Fruit fly (Drosophila melanogaster) whole organism, embryonic: ENCODE data around the gene Mic26-27.

ENCODE experiments used
- Abd-B ChIP-seq: fragments of 200-800 bp; sonication (Bioruptor generic); optimal IDR thresholded peaks from 2 replicates; lab custom pipeline; 2018; ENCODE audit warnings: missing biosample characterization, mild to moderate bottlenecking, missing genetic modification characterization, moderate library complexity
- Bdp1 ChIP-seq: fragments of 200-800 bp; sonication (Bioruptor generic); optimal IDR thresholded peaks from 3 replicates; lab custom pipeline; 2016; ENCODE audit warnings: missing biosample characterization, missing genetic modification characterization
- CG1024 ChIP-seq: fragments of 200-800 bp; sonication (Bioruptor generic); IDR thresholded peaks from 2 replicates; pipeline ENCODE4 v1.3.6; 2022; ENCODE audit warnings: missing biosample characterization, missing genetic modification characterization
- CG11504 ChIP-seq: fragments of 200-800 bp; sonication (Bioruptor generic); optimal IDR thresholded peaks from 3 replicates; lab custom pipeline; 2019; ENCODE audit warnings: missing biosample characterization, mild to moderate bottlenecking, missing genetic modification characterization, moderate library complexity
- CG12104 ChIP-seq: fragments of 200-800 bp; sonication (Bioruptor generic); optimal IDR thresholded peaks from 3 replicates; lab custom pipeline; 2016; ENCODE audit warnings: missing biosample characterization, missing genetic modification characterization
- CG1529 ChIP-seq: fragments of 200-800 bp; sonication (Bioruptor generic); optimal IDR thresholded peaks from 3 replicates; lab custom pipeline; 2018; ENCODE audit warnings: missing biosample characterization, missing genetic modification characterization
- CG15696 ChIP-seq: fragments of 200-800 bp; sonication (Bioruptor generic); optimal IDR thresholded peaks from 2 replicates; lab custom pipeline; 2019; ENCODE audit warnings: missing biosample characterization, mild to moderate bottlenecking, missing genetic modification characterization, moderate library complexity
- CG17328 ChIP-seq: fragments of 200-800 bp; sonication (Bioruptor generic); IDR thresholded peaks from 2 replicates; pipeline ENCODE4 v1.3.6; 2022; ENCODE audit warnings: missing biosample characterization, missing genetic modification characterization
- CG17359 ChIP-seq: fragments of 200-800 bp; sonication (Bioruptor generic); optimal IDR thresholded peaks from 3 replicates; lab custom pipeline; 2018; ENCODE audit warnings: missing biosample characterization, mild to moderate bottlenecking, missing genetic modification characterization, moderate library complexity
- CG17385 ChIP-seq: fragments of 200-800 bp; sonication (Bioruptor generic); optimal IDR thresholded peaks from 3 replicates; lab custom pipeline; 2018; ENCODE audit warnings: missing biosample characterization, mild to moderate bottlenecking, missing genetic modification characterization
- CG18619 ChIP-seq: fragments of 200-800 bp; sonication (Bioruptor generic); optimal IDR thresholded peaks from 3 replicates; lab custom pipeline; 2017; ENCODE audit warnings: missing biosample characterization, mild to moderate bottlenecking, missing genetic modification characterization
- CG2678 ChIP-seq: fragments of 200-800 bp; sonication (Bioruptor generic); optimal IDR thresholded peaks from 3 replicates; lab custom pipeline; 2019; ENCODE audit warnings: missing biosample characterization, mild to moderate bottlenecking, missing genetic modification characterization, moderate library complexity
- CG3065 ChIP-seq: fragments of 200-800 bp; sonication (Bioruptor generic); optimal IDR thresholded peaks from 2 replicates; lab custom pipeline; 2016; ENCODE audit warnings: missing biosample characterization, missing genetic modification characterization
- CG32532 ChIP-seq: fragments of 200-800 bp; sonication (Bioruptor generic); IDR thresholded peaks from 2 replicates; pipeline ENCODE4 v1.3.6; 2022; ENCODE audit warnings: missing biosample characterization, missing genetic modification characterization
- CG4730 ChIP-seq: fragments of 200-800 bp; sonication (Bioruptor generic); IDR thresholded peaks from 2 replicates; pipeline ENCODE4 v1.3.6; 2022; ENCODE audit warnings: missing biosample characterization, missing genetic modification characterization
- CG6813 ChIP-seq: fragments of 200-800 bp; sonication (Bioruptor generic); optimal IDR thresholded peaks from 2 replicates; lab custom pipeline; 2017; ENCODE audit warnings: missing biosample characterization, missing genetic modification characterization, mild to moderate bottlenecking, moderate library complexity, missing genetic modification reagents
- CG7963 ChIP-seq: fragments of 200-800 bp; sonication (Bioruptor generic); IDR thresholded peaks from 3 replicates; pipeline ENCODE4 v1.3.6; 2022; ENCODE audit warnings: missing biosample characterization, missing genetic modification characterization; ENCODE audit not compliant: partially characterized antibody
- CG8944 ChIP-seq: fragments of 200-800 bp; sonication (Bioruptor generic); optimal IDR thresholded peaks from 3 replicates; lab custom pipeline; 2016; ENCODE audit warnings: missing biosample characterization, missing genetic modification characterization
- Dad ChIP-seq: fragments of 200-800 bp; sonication (Bioruptor generic); optimal IDR thresholded peaks from 3 replicates; lab custom pipeline; 2016; ENCODE audit warnings: missing biosample characterization, missing genetic modification characterization
- Dip3 ChIP-seq: fragments of 200-800 bp; sonication (Bioruptor generic); optimal IDR thresholded peaks from 3 replicates; lab custom pipeline; 2016; ENCODE audit warnings: missing biosample characterization, missing genetic modification characterization
- Dll ChIP-seq: fragments of 200-800 bp; sonication (Bioruptor generic); IDR thresholded peaks from 4 replicates; pipeline ENCODE4 v1.3.6; 2022; ENCODE audit warnings: missing biosample characterization, missing genetic modification characterization; ENCODE audit not compliant: partially characterized antibody
- Dp ChIP-seq: fragments of 200-800 bp; sonication (Bioruptor generic); optimal IDR thresholded peaks from 2 replicates; lab custom pipeline; 2018; ENCODE audit warnings: missing biosample characterization, mild to moderate bottlenecking, missing genetic modification characterization, moderate library complexity
- E2f2 ChIP-seq: fragments of 200-800 bp; sonication (Bioruptor generic); IDR thresholded peaks from 2 replicates; pipeline ENCODE4 v1.3.6; 2022; ENCODE audit warnings: missing biosample characterization, missing genetic modification characterization
- Elba2 ChIP-seq: fragments of 200-800 bp; sonication (Bioruptor generic); optimal IDR thresholded peaks from 3 replicates; lab custom pipeline; 2016; ENCODE audit warnings: missing biosample characterization, missing genetic modification characterization
- GATAe ChIP-seq: fragments of 200-800 bp; sonication (Bioruptor generic); conservative IDR thresholded peaks from 2 replicates; pipeline ENCODE4 v1.3.6; 2022; ENCODE audit warnings: missing biosample characterization, missing genetic modification characterization
- Lpt ChIP-seq: fragments of >200 bp; optimal IDR thresholded peaks from 2 replicates; lab custom pipeline; 2018; ENCODE audit warnings: missing biosample characterization, missing genetic modification characterization
- MBD-R2 ChIP-seq: fragments of 200-800 bp; sonication (Bioruptor generic); IDR thresholded peaks from 2 replicates; pipeline ENCODE4 v1.3.6; 2022; ENCODE audit warnings: missing biosample characterization, missing genetic modification characterization
- Myb ChIP-seq: fragments of 200-800 bp; sonication (Bioruptor generic); optimal IDR thresholded peaks from 2 replicates; lab custom pipeline; 2016; ENCODE audit warnings: missing biosample characterization, missing genetic modification characterization
- Ptx1 ChIP-seq: fragments of 200-800 bp; sonication (Bioruptor generic); IDR thresholded peaks from 2 replicates; pipeline ENCODE4 v1.3.6; 2022; ENCODE audit warnings: missing biosample characterization, missing genetic modification characterization
- Spps ChIP-seq: fragments of 200-800 bp; sonication (Bioruptor generic); optimal IDR thresholded peaks from 2 replicates; lab custom pipeline; 2018; ENCODE audit warnings: missing biosample characterization, mild to moderate bottlenecking, missing genetic modification characterization
- Vsx1 ChIP-seq: fragments of 200-800 bp; sonication (Bioruptor generic); optimal IDR thresholded peaks from 2 replicates; lab custom pipeline; 2017; ENCODE audit warnings: missing biosample characterization, mild to moderate bottlenecking, missing genetic modification characterization, missing genetic modification reagents
- Xrp1 ChIP-seq: fragments of 200-800 bp; sonication (Bioruptor generic); IDR thresholded peaks from 2 replicates; pipeline ENCODE4 v1.3.6; 2022; ENCODE audit warnings: missing biosample characterization, missing genetic modification characterization
- aop ChIP-seq: fragments of 200-800 bp; sonication (Bioruptor generic); IDR thresholded peaks from 2 replicates; pipeline ENCODE4 v1.3.6; 2022; ENCODE audit warnings: missing biosample characterization, missing genetic modification characterization
- bab2 ChIP-seq: fragments of 200-800 bp; sonication (Bioruptor generic); optimal IDR thresholded peaks from 2 replicates; lab custom pipeline; 2016; ENCODE audit warnings: missing biosample characterization, missing genetic modification characterization
- bcd ChIP-seq: fragments of 200-800 bp; sonication (Bioruptor generic); optimal IDR thresholded peaks from 2 replicates; lab custom pipeline; 2017; ENCODE audit warnings: missing biosample characterization, mild to moderate bottlenecking, missing genetic modification characterization
- crol ChIP-seq: fragments of 200-800 bp; sonication (Bioruptor generic); IDR thresholded peaks from 2 replicates; pipeline ENCODE4 v1.3.6; 2022; ENCODE audit warnings: missing biosample characterization, missing genetic modification characterization
- danr ChIP-seq: fragments of 200-800 bp; sonication (Bioruptor generic); IDR thresholded peaks from 2 replicates; pipeline ENCODE4 v1.3.6; 2022; ENCODE audit warnings: missing biosample characterization, missing genetic modification characterization
- emc ChIP-seq: fragments of 200-800 bp; sonication (Bioruptor generic); optimal IDR thresholded peaks from 2 replicates; lab custom pipeline; 2016; ENCODE audit warnings: missing biosample characterization, missing genetic modification characterization
- ems ChIP-seq: fragments of 200-800 bp; sonication (Bioruptor generic); optimal IDR thresholded peaks from 3 replicates; lab custom pipeline; 2016; ENCODE audit warnings: missing biosample characterization, missing genetic modification characterization
- fru ChIP-seq: fragments of >200 bp; optimal IDR thresholded peaks from 2 replicates; lab custom pipeline; 2017
- ftz-f1 ChIP-seq: fragments of 200-800 bp; sonication (Bioruptor generic); optimal IDR thresholded peaks from 2 replicates; lab custom pipeline; 2016; ENCODE audit warnings: missing biosample characterization, missing genetic modification characterization
- gce ChIP-seq: fragments of 200-800 bp; sonication (Bioruptor generic); IDR thresholded peaks from 3 replicates; pipeline ENCODE4 v1.3.6; 2022; ENCODE audit warnings: missing biosample characterization, missing genetic modification characterization
- ham ChIP-seq: fragments of 200-800 bp; sonication (Bioruptor generic); IDR thresholded peaks from 2 replicates; pipeline ENCODE4 v1.3.6; 2022; ENCODE audit warnings: missing biosample characterization, missing genetic modification characterization
- hbn ChIP-seq: fragments of 200-800 bp; sonication (Bioruptor generic); IDR thresholded peaks from 2 replicates; pipeline ENCODE4 v1.3.6; 2022; ENCODE audit warnings: missing biosample characterization, missing genetic modification characterization; ENCODE audit not compliant: partially characterized antibody
- inv ChIP-seq: fragments of 200-800 bp; sonication (Bioruptor generic); IDR thresholded peaks from 2 replicates; pipeline ENCODE4 v1.3.6; 2022; ENCODE audit warnings: missing biosample characterization, missing genetic modification characterization; ENCODE audit not compliant: partially characterized antibody
- mld ChIP-seq: fragments of 200-800 bp; sonication (Bioruptor generic); IDR thresholded peaks from 3 replicates; pipeline ENCODE4 v1.3.6; 2022; ENCODE audit warnings: missing biosample characterization, missing genetic modification characterization; ENCODE audit not compliant: partially characterized antibody
- nom ChIP-seq: fragments of 200-800 bp; sonication (Bioruptor generic); optimal IDR thresholded peaks from 2 replicates; lab custom pipeline; 2017; ENCODE audit warnings: missing biosample characterization, missing genetic modification characterization, mild to moderate bottlenecking, moderate library complexity, missing genetic modification reagents
- pnt ChIP-seq: fragments of 200-800 bp; sonication (Bioruptor generic); optimal IDR thresholded peaks from 3 replicates; lab custom pipeline; 2016; ENCODE audit warnings: missing biosample characterization, missing genetic modification characterization
- slbo ChIP-seq: fragments of 200-800 bp; sonication (Bioruptor generic); IDR thresholded peaks from 2 replicates; pipeline ENCODE4 v1.3.6; 2022; ENCODE audit warnings: missing biosample characterization, missing genetic modification characterization
- sr ChIP-seq: fragments of 200-800 bp; sonication (Bioruptor generic); IDR thresholded peaks from 3 replicates; pipeline ENCODE4 v1.3.6; 2022; ENCODE audit warnings: missing biosample characterization, missing genetic modification characterization
- tna ChIP-seq: fragments of 200-800 bp; sonication (Bioruptor generic); IDR thresholded peaks from 2 replicates; pipeline ENCODE4 v1.3.6; 2022; ENCODE audit warnings: missing biosample characterization, missing genetic modification characterization; ENCODE audit not compliant: partially characterized antibody

Mic26-27 gene

DNA sequence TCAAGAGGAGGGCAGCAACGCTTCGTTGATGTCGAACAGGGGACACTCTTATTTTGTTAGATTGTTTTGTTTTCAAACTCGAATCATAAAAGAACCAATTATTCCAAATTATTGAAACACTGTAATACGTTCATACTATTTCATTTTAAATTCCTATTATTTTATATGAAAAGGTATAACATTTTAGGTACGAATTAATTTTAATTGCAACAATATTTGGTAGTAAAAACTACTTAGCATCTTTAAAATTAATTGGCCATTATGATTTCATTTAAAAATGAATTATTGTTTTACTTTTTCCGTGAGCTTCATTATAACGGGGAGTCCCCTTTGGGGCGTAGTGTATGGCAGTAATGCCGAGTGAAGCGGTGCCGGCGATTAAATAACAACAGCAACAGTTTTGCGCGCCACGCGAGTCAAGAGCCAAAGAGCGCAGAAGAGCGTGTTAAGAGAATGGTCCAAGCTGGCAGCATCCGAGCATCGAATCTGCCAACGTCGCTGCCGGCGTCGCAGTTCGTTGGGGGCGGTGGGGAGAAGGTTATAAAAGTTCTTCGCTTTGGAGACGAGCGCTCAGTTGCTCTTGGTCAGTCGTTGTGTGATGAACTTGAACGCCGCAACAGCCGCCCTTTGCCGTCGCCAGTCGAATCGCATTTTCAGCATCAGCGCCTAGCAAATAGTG lies 11.0 kb upstream of the Mic26-27 start (continued):
- TF ChIP-seq E2f2 (GFP tag; lab: Robert Waterston, UW) (no peak), Bdp1 (no peak), CG17385 (GFP tag; lab: Kevin White, UChicago) (peak; percentile 31), hbn (GFP tag; lab: Robert Waterston, UW) (no peak; the same call in 1 of the 2 replicates), CG17359 (tag; lab: Kevin White, UChicago) (peak; percentile 47), CG1529 (GFP tag; lab: Kevin White, UChicago) (no peak), Dp (no peak), Lpt (GFP tag; lab: Kevin White, UChicago) (no peak), crol (peak; percentile 75), slbo (GFP tag; lab: Robert Waterston, UW) (peak; percentile 43), CG7963 (no peak), Xrp1 (GFP tag; lab: Robert Waterston, UW) (no peak), bcd (peak; percentile 51), CG11504 (tag; lab: Kevin White, UChicago) (peak; percentile 75), CG2678 (tag; lab: Kevin White, UChicago) (peak; percentile 77), CG18619 (no peak), CG32532 (peak; percentile 39; the same call in 1 of the 2 replicates), CG12104 (GFP tag; lab: Kevin White, UChicago) (peak; percentile 56), CG1024 (GFP tag; lab: Robert Waterston, UW) (no peak), pnt (no peak), sr (GFP tag; lab: Robert Waterston, UW) (peak; percentile 84), CG3065 (GFP tag; lab: Kevin White, UChicago) (no peak), ftz-f1 (GFP tag; lab: Kevin White, UChicago) (no peak), bab2 (GFP tag; lab: Kevin White, UChicago) (no peak), nom (GFP tag; lab: Kevin White, UChicago) (peak; percentile 14), Elba2 (GFP tag; lab: Kevin White, UChicago) (no peak), CG17328 (GFP tag; lab: Robert Waterston, UW) (no peak), CG15696 (tag; lab: Kevin White, UChicago) (no peak), CG6813 (GFP tag; lab: Kevin White, UChicago) (no peak), danr (GFP tag; lab: Robert Waterston, UW) (no peak), ham (GFP tag; lab: Robert Waterston, UW) (no peak), ems (no peak), Spps (tag; lab: Kevin White, UChicago) (no peak), Dip3 (GFP tag; lab: Kevin White, UChicago) (no peak), Abd-B (GFP tag; lab: Kevin White, UChicago) (no peak), Vsx1 (GFP tag; lab: Kevin White, UChicago) (no peak), CG4730 (no peak), Dad (GFP tag; lab: Kevin White, UChicago) (peak; percentile 14), mld (GFP tag; lab: Robert Waterston, UW) (no peak), Dll (GFP tag; lab: Robert Waterston, UW) (0 out of 4 replicates have a peak, but pooled peaks have one; percentile 20), tna (peak; percentile 69), aop (GFP tag; lab: Robert Waterston, UW) (no peak), emc (no peak), fru (lab: Kevin White, UChicago) (no peak), GATAe (GFP tag; lab: Robert Waterston, UW) (no peak), inv (no peak), Myb (GFP tag; lab: Kevin White, UChicago) (no peak), MBD-R2 (GFP tag; lab: Robert Waterston, UW) (no peak), gce (GFP tag; lab: Robert Waterston, UW) (no peak), Ptx1 (GFP tag; lab: Robert Waterston, UW) (peak; percentile 11; the same call in 1 of the 2 replicates), CG8944 (GFP tag; lab: Kevin White, UChicago) (no peak)
